Fruit fly (Drosophila melanogaster): ENCODE measurements around the gene Cyp309a2.

- TF ChIP-seq EcR (GFP tag; optimal IDR thresholded peaks at IDR 0.05) (no peak), CG8478 (optimal IDR thresholded peaks at IDR 0.05) (no peak), pan (optimal IDR thresholded peaks at IDR 0.05) (no peak), psq (optimal IDR thresholded peaks at IDR 0.05) (no peak), Dll (optimal IDR thresholded peaks at IDR 0.05) (no peak)
These were observed 2.0 kb upstream of the Cyp309a2 start, which contains the start of the genes Rad1 and Sws1 for dm6 chr2L:2574717-2575273.

All from whole organism.